Worm (Caenorhabditis elegans) whole organism, L1 larva: Measurements from ENCODE around the gene nhr-149.
"Not testable (repeated sequence)": the region's sequence is repeated elsewhere in the genome, so short reads cannot be mapped to it uniquely, and the experiment has no call there.

Experiments used
- C04F5.9 ChIP-seq: sonication (generic microtip); optimal IDR thresholded peaks from 2 replicates; lab custom pipeline; 2016; ENCODE audit warnings: missing genetic modification characterization, missing compliant biosample characterization
- ama-1 ChIP-seq: fragments of 150-350 bp; optimal IDR thresholded peaks from 2 replicates; lab custom pipeline; 2014
- ceh-63 ChIP-seq: fragments of 200-800 bp; sonication (Bioruptor generic); optimal IDR thresholded peaks from 2 replicates; lab custom pipeline; 2018; ENCODE audit warnings: mild to moderate bottlenecking, missing genetic modification characterization, missing compliant biosample characterization
- ceh-88 ChIP-seq: fragments of 200-800 bp; sonication (Bioruptor generic); IDR thresholded peaks from 2 replicates; pipeline ENCODE4 v1.3.6; 2022; ENCODE audit warnings: missing genetic modification characterization, missing compliant biosample characterization
- ceh-90 ChIP-seq: sonication (generic microtip); optimal IDR thresholded peaks from 2 replicates; lab custom pipeline; 2016; ENCODE audit warnings: missing genetic modification characterization, missing compliant biosample characterization
- ces-1 ChIP-seq: fragments of 150-350 bp; optimal IDR thresholded peaks from 2 replicates; lab custom pipeline; 2014; ENCODE audit warnings: missing biosample characterization, missing genetic modification reagents, missing genetic modification characterization
- efl-1 ChIP-seq, 4 experiments: fragments of 150-350 bp; optimal IDR thresholded peaks in 3 of 4; peaks in 1 of 4; 1 replicate in 1 of 4; 2 replicates in 3 of 4; lab custom pipeline; 2014; ENCODE audit warnings: missing biosample characterization in 2 of 4, missing genetic modification characterization in 2 of 4, missing genetic modification reagents in 2 of 4
- egl-27 ChIP-seq, 2 experiments: fragments of 150-350 bp in 1 of 2; sonication (generic microtip); optimal IDR thresholded peaks; 3 replicates each; lab custom pipeline; 2017 to 2018; ENCODE audit warnings: missing biosample characterization in 2 of 2, missing genetic modification characterization in 2 of 2, missing genetic modification reagents in 2 of 2
- elt-3 ChIP-seq, 6 experiments: fragments of 150-350 bp in 1 of 6; sonication (generic microtip); optimal IDR thresholded peaks; 2 replicates each; lab custom pipeline; 2017 to 2018; ENCODE audit warnings: missing biosample characterization in 6 of 6, missing genetic modification characterization in 6 of 6, inconsistent platforms in 1 of 6
- fkh-10 ChIP-seq: sonication (generic microtip); optimal IDR thresholded peaks from 2 replicates; lab custom pipeline; 2017; ENCODE audit warnings: missing biosample characterization, missing genetic modification reagents, missing genetic modification characterization
- hlh-17 ChIP-seq: fragments of 200-800 bp; sonication (Bioruptor generic); optimal IDR thresholded peaks from 2 replicates; lab custom pipeline; 2018; ENCODE audit warnings: missing genetic modification characterization, mild to moderate bottlenecking, missing compliant biosample characterization, moderate library complexity, borderline replicate concordance
- isw-1 ChIP-seq: fragments of 200-800 bp; sonication (Bioruptor generic); IDR thresholded peaks from 2 replicates; pipeline ENCODE4 v1.3.6; 2022; ENCODE audit warnings: missing genetic modification characterization, missing compliant biosample characterization
- jun-1 ChIP-seq: fragments of 150-350 bp; optimal IDR thresholded peaks from 2 replicates; lab custom pipeline; 2014; ENCODE audit warnings: missing biosample characterization, missing genetic modification reagents, missing genetic modification characterization
- lin-14 ChIP-seq: fragments of 200-800 bp; sonication (Bioruptor generic); optimal IDR thresholded peaks from 2 replicates; lab custom pipeline; 2018; ENCODE audit warnings: mild to moderate bottlenecking, missing genetic modification characterization, moderate library complexity, missing compliant biosample characterization
- mdl-1 ChIP-seq, 2 experiments: fragments of 150-350 bp; optimal IDR thresholded peaks; 2 replicates each; lab custom pipeline; 2014 to 2017; ENCODE audit warnings: missing biosample characterization in 2 of 2, missing genetic modification characterization in 2 of 2, inconsistent platforms in 1 of 2
- nhr-20 ChIP-seq: sonication (generic microtip); optimal IDR thresholded peaks from 2 replicates; lab custom pipeline; 2016; ENCODE audit warnings: mild to moderate bottlenecking, missing genetic modification characterization, missing compliant biosample characterization
- nhr-90 ChIP-seq: sonication (generic microtip); optimal IDR thresholded peaks from 2 replicates; lab custom pipeline; 2016; ENCODE audit warnings: mild to moderate bottlenecking, missing genetic modification characterization, missing compliant biosample characterization; ENCODE audit not compliant: poor library complexity
- pax-3 ChIP-seq: fragments of 200-800 bp; sonication (Bioruptor generic); optimal IDR thresholded peaks from 2 replicates; lab custom pipeline; 2018; ENCODE audit warnings: mild to moderate bottlenecking, missing genetic modification characterization, moderate library complexity, missing compliant biosample characterization
- sox-4 ChIP-seq: sonication (generic microtip); optimal IDR thresholded peaks from 2 replicates; lab custom pipeline; 2016; ENCODE audit warnings: missing genetic modification characterization, missing compliant biosample characterization
- sup-37 ChIP-seq: fragments of 200-800 bp; sonication (Bioruptor generic); optimal IDR thresholded peaks from 2 replicates; lab custom pipeline; 2018; ENCODE audit warnings: mild to moderate bottlenecking, missing genetic modification characterization, missing compliant biosample characterization
- tlp-1 ChIP-seq: fragments of 150-350 bp; optimal IDR thresholded peaks from 2 replicates; lab custom pipeline; 2014; ENCODE audit warnings: missing biosample characterization, missing genetic modification characterization
- unc-130 ChIP-seq: fragments of 150-350 bp; optimal IDR thresholded peaks from 2 replicates; lab custom pipeline; 2017; ENCODE audit warnings: missing biosample characterization, missing genetic modification characterization, inconsistent platforms
- unc-62 ChIP-seq: fragments of 150-350 bp; optimal IDR thresholded peaks from 2 replicates; lab custom pipeline; 2014; ENCODE audit warnings: missing biosample characterization, missing genetic modification reagents, missing genetic modification characterization
- unc-98 ChIP-seq: fragments of 200-800 bp; sonication (Bioruptor generic); IDR thresholded peaks from 2 replicates; pipeline ENCODE4 v1.3.6; 2022; ENCODE audit warnings: missing genetic modification characterization, missing compliant biosample characterization
- vab-15 ChIP-seq: sonication (generic microtip); optimal IDR thresholded peaks from 2 replicates; lab custom pipeline; 2017; ENCODE audit warnings: missing genotype, mild to moderate bottlenecking, missing genetic modification characterization, missing compliant biosample characterization
- ztf-4 ChIP-seq: fragments of 150-350 bp; optimal IDR thresholded peaks from 2 replicates; lab custom pipeline; 2014; ENCODE audit warnings: missing biosample characterization, missing genetic modification characterization

nhr-149 gene

ce11 chrV:7320909-7321308, 28.5 kb downstream of the nhr-149 start, which contains the start of gene lmd-4:
Gene lmd-4 (minus strand): TSS chrV:7321009.
- TF ChIP-seq efl-1 (optimal IDR thresholded peaks at IDR 0.05; lab: Kevin White, UChicago) (no peak), efl-1 (GFP tag; optimal IDR thresholded peaks at IDR 0.05 in 1 of 2; lab: Kevin White, UChicago) (peak in 1 of 2 experiments; percentile 17), nhr-20 (tag; lab: Kevin White, UChicago) (no peak)

ce11 chrV:7313233-7313632, 36.2 kb downstream of the nhr-149 start, which contains the start of gene srx-6:
Gene srx-6 (minus strand): TSS chrV:7313333.
- no peak for TF ChIP-seq ces-1
- no peak for TF ChIP-seq elt-3 (tag; optimal IDR thresholded peaks at IDR 0.05; lab: Kevin White, UChicago)
- no peak for TF ChIP-seq egl-27 (tag; optimal IDR thresholded peaks at IDR 0.05; lab: Kevin White, UChicago)
- TF ChIP-seq mdl-1 (tag; optimal IDR thresholded peaks at IDR 0.05; lab: Kevin White, UChicago), result no peak
- TF ChIP-seq jun-1 (tag; lab: Kevin White, UChicago), result no peak
- no peak for TF ChIP-seq isw-1 (GFP tag; lab: Robert Waterston, UW)
- TF ChIP-seq, all 84 proteins: peak for 0

ce11 chrV:7307089-7307488, 42.4 kb downstream of the nhr-149 start, which contains the start of gene F07G11.1:
Gene F07G11.1 (plus strand): TSS chrV:7307389.
- TF ChIP-seq efl-1 (optimal IDR thresholded peaks at IDR 0.05; lab: Kevin White, UChicago), result no peak
- peak in 1 of 2 experiments; percentile 28 for TF ChIP-seq efl-1 (GFP tag; optimal IDR thresholded peaks at IDR 0.05 in 1 of 2; lab: Kevin White, UChicago)
- TF ChIP-seq pax-3 (tag; lab: Kevin White, UChicago), result no peak

ce11 chrV:7304506-7304905, 44.9 kb downstream of the nhr-149 start, which contains the start of gene F07G11.2:
Gene F07G11.2 (plus strand): TSS chrV:7304806.
- TF ChIP-seq unc-62; nhr-90 (tag; lab: Kevin White, UChicago); vab-15 (tag; lab: Kevin White, UChicago): not testable (repeated sequence)

- TF ChIP-seq hlh-17 (GFP tag; lab: Kevin White, UChicago) (no peak), lin-14 (GFP tag; lab: Kevin White, UChicago) (no peak), ces-1 (no peak), C04F5.9 (tag; lab: Kevin White, UChicago) (no peak), sox-4 (tag; lab: Kevin White, UChicago) (no peak), ceh-90 (tag; lab: Kevin White, UChicago) (no peak), ceh-88 (GFP tag; lab: Robert Waterston, UW) (no peak), ceh-63 (GFP tag; lab: Kevin White, UChicago) (no peak), fkh-10 (GFP tag; lab: Kevin White, UChicago) (no peak), unc-130 (no peak), tlp-1 (tag; lab: Kevin White, UChicago) (no peak), unc-98 (GFP tag; lab: Robert Waterston, UW) (no peak), sup-37 (GFP tag; lab: Kevin White, UChicago) (no peak), ztf-4 (tag; lab: Kevin White, UChicago) (no peak), ama-1 (lab: Kevin White, UChicago) (no peak)
Measured at ce11 chrV:7298463-7298862, 51.0 kb downstream of the nhr-149 start, which contains the start of gene F07G11.3. Gene F07G11.3 (plus strand): TSS chrV:7298763.
